Fruit fly (Drosophila melanogaster): ENCODE results near the gene CG16781.
A peak's percentile ranks its signal among the peaks of the same experiment; 100 is the strongest.

CG16781 gene

DNA sequence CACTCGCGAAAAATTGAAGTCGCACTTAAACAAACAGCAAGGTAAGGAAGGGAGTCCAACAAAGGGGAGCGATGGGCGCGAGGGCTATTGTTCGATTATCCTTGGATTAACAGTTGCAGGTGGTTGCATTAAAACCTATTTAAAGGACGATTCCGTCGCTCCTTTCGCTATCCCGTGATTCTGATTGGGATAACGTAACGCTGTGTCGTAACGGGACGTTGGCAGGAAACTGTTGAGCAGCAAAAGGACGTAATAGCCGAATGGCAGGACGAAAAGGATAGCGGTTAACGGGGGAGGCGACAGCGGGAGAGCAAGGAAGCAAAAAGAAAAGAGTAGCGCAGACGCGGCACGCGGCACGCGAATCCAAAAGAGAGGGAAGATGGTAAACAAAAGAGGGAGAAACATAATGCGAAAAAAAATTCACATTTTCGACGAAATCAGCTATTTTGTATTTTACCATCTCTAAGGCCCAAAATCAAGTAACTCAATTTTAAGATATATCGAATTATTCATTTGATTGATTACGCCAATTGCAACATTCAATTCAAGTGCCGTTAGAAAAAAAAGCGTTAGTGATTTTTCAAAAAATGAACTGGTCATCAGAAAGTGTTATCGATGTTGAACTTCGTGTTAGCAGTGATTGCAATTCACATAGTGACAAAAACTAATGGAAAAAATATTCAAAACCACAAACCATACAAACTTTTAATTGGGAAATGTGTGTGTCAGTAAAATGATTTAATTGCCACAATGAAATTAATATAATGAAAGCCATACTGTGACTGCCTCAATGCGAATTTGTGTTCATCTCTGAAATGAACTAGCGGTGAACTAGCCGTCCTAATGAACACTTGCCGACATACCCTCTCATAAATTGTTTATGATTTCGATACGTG, 18.5 kb upstream of the CG16781 start, which contains the start of the genes CG10804 and CG10802 (continued):
- no peak for TF ChIP-seq ATbp (GFP tag; optimal IDR thresholded peaks at IDR 0.05)
- TF ChIP-seq CG14965 (GFP tag; optimal IDR thresholded peaks at IDR 0.05; ENCODE audit: borderline replicate concordance), result no peak
- TF ChIP-seq Dad (GFP tag; optimal IDR thresholded peaks at IDR 0.05), result peak; percentile 39
- TF ChIP-seq sisA (GFP tag; IDR thresholded peaks at IDR 0.05), result peak; percentile 84
- peak; percentile 74 for TF ChIP-seq CG13424 (tag; optimal IDR thresholded peaks at IDR 0.05)
- TF ChIP-seq CG6175 (GFP tag; IDR thresholded peaks at IDR 0.05), result no peak
- TF ChIP-seq CG14710 (tag; optimal IDR thresholded peaks at IDR 0.05), result peak; percentile 73
- TF ChIP-seq ftz-f1 (GFP tag; optimal IDR thresholded peaks at IDR 0.05), result no peak
- peak; percentile 58 for TF ChIP-seq CG3163 (GFP tag; optimal IDR thresholded peaks at IDR 0.05)
- TF ChIP-seq Fer1 (GFP tag; optimal IDR thresholded peaks at IDR 0.05), result peak; percentile 28
- no peak for TF ChIP-seq Tbp (GFP tag; optimal IDR thresholded peaks at IDR 0.05)
- peak; percentile 35 for TF ChIP-seq nau (GFP tag; optimal IDR thresholded peaks at IDR 0.05)
- TF ChIP-seq CG12744 (GFP tag; optimal IDR thresholded peaks at IDR 0.05), result peak; percentile 62
- TF ChIP-seq CG12155 (GFP tag; optimal IDR thresholded peaks at IDR 0.05), result peak; percentile 78
- peak; percentile 82 for TF ChIP-seq CG14667 (GFP tag; IDR thresholded peaks at IDR 0.05)
- peak in 1 of 2 experiments; percentile 42 for TF ChIP-seq crp (GFP tag; optimal IDR thresholded peaks at IDR 0.05)
- TF ChIP-seq CG12659 (GFP tag; optimal IDR thresholded peaks at IDR 0.05), result peak; percentile 82
- TF ChIP-seq CG17385 (GFP tag; optimal IDR thresholded peaks at IDR 0.05), result peak; percentile 45
- TF ChIP-seq CG11093 (GFP tag; IDR thresholded peaks at IDR 0.05), result peak; percentile 80
- peak; percentile 63 for TF ChIP-seq CG8924 (tag; optimal IDR thresholded peaks at IDR 0.05)
- peak; percentile 69 for TF ChIP-seq tio (GFP tag; optimal IDR thresholded peaks at IDR 0.05)
- TF ChIP-seq bbx (GFP tag; IDR thresholded peaks at IDR 0.05; ENCODE audit: partially characterized antibody), result no peak
- peak; percentile 83 for TF ChIP-seq Dbx (GFP tag; IDR thresholded peaks at IDR 0.05)
- TF ChIP-seq CG2202 (tag; optimal IDR thresholded peaks at IDR 0.05), result peak; percentile 16
- no peak for TF ChIP-seq CG6254 (GFP tag; optimal IDR thresholded peaks at IDR 0.05)
- TF ChIP-seq Vsx1 (GFP tag; optimal IDR thresholded peaks at IDR 0.05), result peak; percentile 32
- TF ChIP-seq bigmax (GFP tag; optimal IDR thresholded peaks at IDR 0.05), result no peak
- TF ChIP-seq Hr78 (GFP tag; optimal IDR thresholded peaks at IDR 0.05), result no peak
- TF ChIP-seq lbe (GFP tag; optimal IDR thresholded peaks at IDR 0.05), result peak; percentile 45
- peak; percentile 82 for TF ChIP-seq knrl (GFP tag; IDR thresholded peaks at IDR 0.05; ENCODE audit: partially characterized antibody)
- TF ChIP-seq CG13624 (GFP tag; optimal IDR thresholded peaks at IDR 0.05), result peak; percentile 84
- TF ChIP-seq nom (GFP tag; optimal IDR thresholded peaks at IDR 0.05), result no peak
- TF ChIP-seq nerfin-2 (GFP tag; IDR thresholded peaks at IDR 0.05; ENCODE audit: partially characterized antibody), result 0 out of 2 replicates have a peak, but pooled peaks have one; percentile 34
- TF ChIP-seq CG16863 (GFP tag; optimal IDR thresholded peaks at IDR 0.05), result peak; percentile 69
- no peak; the same call in 1 of the 2 replicates for TF ChIP-seq Awh (GFP tag; IDR thresholded peaks at IDR 0.05)
- TF ChIP-seq CG7745 (tag; optimal IDR thresholded peaks at IDR 0.05), result no peak
- TF ChIP-seq CG6654 (GFP tag; optimal IDR thresholded peaks at IDR 0.05), result peak; percentile 7
- TF ChIP-seq stc (GFP tag; IDR thresholded peaks at IDR 0.05), result peak; percentile 86
- peak; percentile 26 for TF ChIP-seq crc (GFP tag; optimal IDR thresholded peaks at IDR 0.05)
- no peak for TF ChIP-seq CG4328 (GFP tag; optimal IDR thresholded peaks at IDR 0.05)
- peak; percentile 81; the same call in 1 of the 2 replicates for TF ChIP-seq ranshi (GFP tag; IDR thresholded peaks at IDR 0.05)
- peak; percentile 35 for TF ChIP-seq CG3407 (GFP tag; optimal IDR thresholded peaks at IDR 0.05)
- TF ChIP-seq CG15073 (GFP tag; optimal IDR thresholded peaks at IDR 0.05), result peak; percentile 33
- peak in 1 of 2 experiments; percentile 42 for TF ChIP-seq tll (GFP tag; optimal IDR thresholded peaks at IDR 0.05)
- TF ChIP-seq CG17568 (GFP tag; optimal IDR thresholded peaks at IDR 0.05), result no peak
- TF ChIP-seq jigr1 (GFP tag; IDR thresholded peaks at IDR 0.05), result peak; percentile 57; the same call in 1 of the 3 replicates
- TF ChIP-seq danr (GFP tag; IDR thresholded peaks at IDR 0.05), result peak; percentile 72
